Worm (Caenorhabditis elegans) whole organism, young adult: ENCODE data around the gene Y14H12A.1.

Experiments used
- C17E4.6 ChIP-seq: fragments of 200-800 bp; sonication (Bioruptor generic); IDR thresholded peaks from 2 replicates; pipeline ENCODE4 v1.3.6; 2022; ENCODE audit warnings: missing genetic modification reagents, missing genetic modification characterization, missing compliant biosample characterization
- D2030.7 ChIP-seq: fragments of 200-800 bp; sonication (Bioruptor generic); IDR thresholded peaks from 2 replicates; pipeline ENCODE4 v1.3.6; 2022; ENCODE audit warnings: missing genetic modification reagents, missing genetic modification characterization, missing compliant biosample characterization
- F23B12.7 ChIP-seq: sonication (generic microtip); optimal IDR thresholded peaks from 2 replicates; lab custom pipeline; 2017; ENCODE audit warnings: missing genetic modification characterization, mild to moderate bottlenecking, missing compliant biosample characterization, antibody characterized with exemption, moderate library complexity; ENCODE audit not compliant: insufficient read depth
- F33H1.4 ChIP-seq: fragments of 200-800 bp; sonication (Bioruptor generic); IDR thresholded peaks from 2 replicates; pipeline ENCODE4 v1.3.6; 2022; ENCODE audit warnings: missing genetic modification reagents, missing genetic modification characterization, missing compliant biosample characterization
- F37B4.10 ChIP-seq: fragments of 200-800 bp; sonication (Bioruptor generic); IDR thresholded peaks from 2 replicates; pipeline ENCODE4 v1.3.6; 2022; ENCODE audit warnings: missing genetic modification characterization, missing compliant biosample characterization
- F57A8.1 ChIP-seq: fragments of 200-800 bp; sonication (Bioruptor generic); optimal IDR thresholded peaks from 2 replicates; lab custom pipeline; 2018; ENCODE audit warnings: mild to moderate bottlenecking, missing genetic modification characterization, moderate library complexity, missing compliant biosample characterization
- Y53F4B.3 ChIP-seq: fragments of 200-800 bp; sonication (Bioruptor generic); IDR thresholded peaks from 2 replicates; pipeline ENCODE4 v1.3.6; 2022; ENCODE audit warnings: missing genetic modification reagents, missing genetic modification characterization, missing compliant biosample characterization
- Y56A3A.18 ChIP-seq: fragments of 200-800 bp; sonication (Bioruptor generic); IDR thresholded peaks from 2 replicates; pipeline ENCODE4 v1.3.6; 2022; ENCODE audit warnings: missing genetic modification reagents, missing genetic modification characterization, missing compliant biosample characterization
- Y67H2A.10 ChIP-seq: fragments of 200-800 bp; sonication (Bioruptor generic); conservative IDR thresholded peaks from 2 replicates; pipeline ENCODE4 v1.3.6; 2022; ENCODE audit warnings: missing genetic modification reagents, missing genetic modification characterization, missing compliant biosample characterization
- Y79H2A.3 ChIP-seq: fragments of 200-800 bp; sonication (Bioruptor generic); conservative IDR thresholded peaks from 2 replicates; pipeline ENCODE4 v1.3.6; 2022; ENCODE audit warnings: missing genetic modification reagents, missing genetic modification characterization, missing compliant biosample characterization
- aptf-3 ChIP-seq: fragments of 200-800 bp; sonication (Bioruptor generic); IDR thresholded peaks from 2 replicates; pipeline ENCODE4 v1.3.6; 2022; ENCODE audit warnings: missing genetic modification characterization, missing compliant biosample characterization
- athp-1 ChIP-seq: sonication (generic microtip); optimal IDR thresholded peaks from 2 replicates; lab custom pipeline; 2017; ENCODE audit warnings: mild to moderate bottlenecking, missing genetic modification characterization, missing compliant biosample characterization
- cebp-2 ChIP-seq: fragments of 200-800 bp; sonication (Bioruptor generic); IDR thresholded peaks from 2 replicates; pipeline ENCODE4 v1.3.6; 2022; ENCODE audit warnings: missing genetic modification characterization, missing compliant biosample characterization
- ceh-58 ChIP-seq: fragments of 200-800 bp; sonication (Bioruptor generic); IDR thresholded peaks from 2 replicates; pipeline ENCODE4 v1.3.6; 2022; ENCODE audit warnings: missing genetic modification characterization, missing compliant biosample characterization
- ceh-79 ChIP-seq: sonication (generic microtip); optimal IDR thresholded peaks from 2 replicates; lab custom pipeline; 2017; ENCODE audit warnings: mild to moderate bottlenecking, missing genetic modification characterization, missing compliant biosample characterization
- chd-7 ChIP-seq: sonication (generic microtip); optimal IDR thresholded peaks from 2 replicates; lab custom pipeline; 2016; ENCODE audit warnings: mild to moderate bottlenecking, missing genetic modification characterization, moderate library complexity, missing compliant biosample characterization
- die-1 ChIP-seq: sonication (generic microtip); optimal IDR thresholded peaks from 2 replicates; lab custom pipeline; 2016; ENCODE audit warnings: missing genotype, mild to moderate bottlenecking, missing genetic modification characterization, missing compliant biosample characterization
- dpff-1 ChIP-seq: sonication (generic microtip); optimal IDR thresholded peaks from 2 replicates; lab custom pipeline; 2017; ENCODE audit warnings: mild to moderate bottlenecking, missing genetic modification characterization, missing compliant biosample characterization
- efl-1 ChIP-seq: fragments of 150-350 bp; optimal IDR thresholded peaks from 2 replicates; lab custom pipeline; 2014; ENCODE audit warnings: missing biosample characterization, missing genetic modification reagents, missing genetic modification characterization
- ekl-4 ChIP-seq: fragments of 200-800 bp; sonication (Bioruptor generic); IDR thresholded peaks from 2 replicates; pipeline ENCODE4 v1.3.6; 2022; ENCODE audit warnings: missing genetic modification reagents, missing genetic modification characterization, missing compliant biosample characterization
- gei-17 ChIP-seq: fragments of 200-800 bp; sonication (Bioruptor generic); optimal IDR thresholded peaks from 2 replicates; lab custom pipeline; 2018; ENCODE audit warnings: mild to moderate bottlenecking, missing genetic modification characterization, missing compliant biosample characterization
- him-1 ChIP-seq: sonication (generic microtip); optimal IDR thresholded peaks from 2 replicates; lab custom pipeline; 2016; ENCODE audit warnings: missing genotype, missing genetic modification reagents, missing genetic modification characterization, missing compliant biosample characterization
- let-526 ChIP-seq: fragments of 200-800 bp; sonication (Bioruptor generic); IDR thresholded peaks from 2 replicates; pipeline ENCODE4 v1.3.6; 2022; ENCODE audit warnings: missing genetic modification reagents, missing genetic modification characterization, missing compliant biosample characterization
- lin-35 ChIP-seq, 3 experiments: fragments of 150-350 bp in 2 of 3; sonication (generic microtip) in 1 of 3; optimal IDR thresholded peaks; 2 replicates each; lab custom pipeline; 2014 to 2018; ENCODE audit warnings: missing biosample characterization in 3 of 3, missing genetic modification characterization in 3 of 3, missing genetic modification reagents in 3 of 3
- lir-1 ChIP-seq: fragments of 200-800 bp; sonication (Bioruptor generic); conservative IDR thresholded peaks from 2 replicates; pipeline ENCODE4 v1.3.6; 2022; ENCODE audit warnings: missing genetic modification reagents, missing genetic modification characterization, missing compliant biosample characterization
- lsl-1 ChIP-seq: fragments of 200-800 bp; sonication (Bioruptor generic); optimal IDR thresholded peaks from 2 replicates; lab custom pipeline; 2018; ENCODE audit warnings: mild to moderate bottlenecking, missing genetic modification characterization, moderate library complexity, missing compliant biosample characterization
- madf-10 ChIP-seq: sonication (generic microtip); optimal IDR thresholded peaks from 2 replicates; lab custom pipeline; 2016; ENCODE audit warnings: mild to moderate bottlenecking, missing genetic modification characterization, missing compliant biosample characterization
- madf-6 ChIP-seq: fragments of 200-800 bp; sonication (Bioruptor generic); IDR thresholded peaks from 2 replicates; pipeline ENCODE4 v1.3.6; 2022; ENCODE audit warnings: missing genetic modification reagents, missing genetic modification characterization, missing compliant biosample characterization
- mcd-1 ChIP-seq: fragments of 200-800 bp; sonication (Bioruptor generic); IDR thresholded peaks from 2 replicates; pipeline ENCODE4 v1.3.6; 2022; ENCODE audit warnings: missing genetic modification reagents, missing genetic modification characterization, missing compliant biosample characterization
- mel-28 ChIP-seq: sonication (generic microtip); optimal IDR thresholded peaks from 2 replicates; lab custom pipeline; 2016; ENCODE audit warnings: borderline replicate concordance, mild to moderate bottlenecking, missing genetic modification characterization, missing compliant biosample characterization
- mxl-1 ChIP-seq: sonication (generic microtip); optimal IDR thresholded peaks from 2 replicates; lab custom pipeline; 2016; ENCODE audit warnings: missing genetic modification characterization, missing compliant biosample characterization
- nfya-1 ChIP-seq: sonication (generic microtip); optimal IDR thresholded peaks from 2 replicates; lab custom pipeline; 2017; ENCODE audit warnings: antibody characterized with exemption, missing compliant biosample characterization, missing genetic modification characterization, borderline replicate concordance; ENCODE audit not compliant: insufficient read depth
- nhr-120 ChIP-seq: fragments of 200-800 bp; sonication (Bioruptor generic); IDR thresholded peaks from 2 replicates; pipeline ENCODE4 v1.3.6; 2022; ENCODE audit warnings: missing genetic modification characterization, missing compliant biosample characterization
- nhr-179 ChIP-seq: sonication (generic microtip); optimal IDR thresholded peaks from 2 replicates; lab custom pipeline; 2016; ENCODE audit warnings: mild to moderate bottlenecking, missing genetic modification characterization, missing compliant biosample characterization
- nhr-27 ChIP-seq: fragments of 200-800 bp; sonication (Bioruptor generic); optimal IDR thresholded peaks from 2 replicates; lab custom pipeline; 2018; ENCODE audit warnings: mild to moderate bottlenecking, missing genetic modification characterization, moderate library complexity, missing compliant biosample characterization
- nhr-80 ChIP-seq: sonication (generic microtip); optimal IDR thresholded peaks from 2 replicates; lab custom pipeline; 2016; ENCODE audit warnings: missing genetic modification characterization, missing compliant biosample characterization
- pbrm-1 ChIP-seq: fragments of 200-800 bp; sonication (Bioruptor generic); IDR thresholded peaks from 2 replicates; pipeline ENCODE4 v1.3.6; 2022; ENCODE audit warnings: missing genetic modification reagents, missing genetic modification characterization, missing compliant biosample characterization
- pha-4 ChIP-seq: fragments of 150-350 bp; sonication (generic microtip); optimal IDR thresholded peaks from 2 replicates; lab custom pipeline; 2014; ENCODE audit warnings: missing biosample characterization, missing genetic modification reagents, missing genetic modification characterization
- sdz-38 ChIP-seq: sonication (generic microtip); optimal IDR thresholded peaks from 2 replicates; lab custom pipeline; 2016; ENCODE audit warnings: missing genotype, missing genetic modification characterization, missing compliant biosample characterization
- snpc-4 ChIP-seq, 5 experiments: fragments of 150-350 bp in 1 of 5; sonication (generic microtip) in 4 of 5; optimal IDR thresholded peaks; 2 replicates each; lab custom pipeline; 2014 to 2018; ENCODE audit warnings: missing genetic modification characterization in 5 of 5, missing biosample characterization in 3 of 5, antibody characterized with exemption in 2 of 5, mild to moderate bottlenecking in 2 of 5, missing compliant biosample characterization in 2 of 5, missing genotype in 2 of 5, moderate library complexity in 2 of 5, missing genetic modification reagents in 1 of 5
- sptf-2 ChIP-seq: fragments of 200-800 bp; sonication (Bioruptor generic); optimal IDR thresholded peaks from 2 replicates; lab custom pipeline; 2018; ENCODE audit warnings: mild to moderate bottlenecking, missing genetic modification characterization, missing compliant biosample characterization
- tbp1 ChIP-seq: fragments of 200-800 bp; sonication (Bioruptor generic); optimal IDR thresholded peaks from 2 replicates; lab custom pipeline; 2018; ENCODE audit warnings: mild to moderate bottlenecking, missing genetic modification characterization, missing compliant biosample characterization
- tlf-1 ChIP-seq: fragments of 200-800 bp; sonication (Bioruptor generic); optimal IDR thresholded peaks from 2 replicates; lab custom pipeline; 2018; ENCODE audit warnings: mild to moderate bottlenecking, missing genetic modification characterization, missing compliant biosample characterization
- zfh-2 ChIP-seq: fragments of 200-800 bp; sonication (Bioruptor generic); conservative IDR thresholded peaks from 2 replicates; pipeline ENCODE4 v1.3.6; 2022; ENCODE audit warnings: missing genetic modification reagents, missing genetic modification characterization, missing compliant biosample characterization
- zim-3 ChIP-seq: sonication (generic microtip); optimal IDR thresholded peaks from 2 replicates; lab custom pipeline; 2017; ENCODE audit warnings: mild to moderate bottlenecking, missing genetic modification characterization, moderate library complexity, missing compliant biosample characterization
- ztf-18 ChIP-seq: sonication (generic microtip); optimal IDR thresholded peaks from 2 replicates; lab custom pipeline; 2016; ENCODE audit warnings: missing genotype, mild to moderate bottlenecking, missing genetic modification characterization, missing compliant biosample characterization
- ztf-25 ChIP-seq: fragments of 200-800 bp; sonication (Bioruptor generic); IDR thresholded peaks from 2 replicates; pipeline ENCODE4 v1.3.6; 2022; ENCODE audit warnings: missing genetic modification reagents, missing genetic modification characterization, missing compliant biosample characterization
- ztf-3 ChIP-seq: fragments of 200-800 bp; sonication (Bioruptor generic); optimal IDR thresholded peaks from 2 replicates; lab custom pipeline; 2018; ENCODE audit warnings: mild to moderate bottlenecking, missing genetic modification characterization, missing compliant biosample characterization

Gene Y14H12A.1

DNA sequence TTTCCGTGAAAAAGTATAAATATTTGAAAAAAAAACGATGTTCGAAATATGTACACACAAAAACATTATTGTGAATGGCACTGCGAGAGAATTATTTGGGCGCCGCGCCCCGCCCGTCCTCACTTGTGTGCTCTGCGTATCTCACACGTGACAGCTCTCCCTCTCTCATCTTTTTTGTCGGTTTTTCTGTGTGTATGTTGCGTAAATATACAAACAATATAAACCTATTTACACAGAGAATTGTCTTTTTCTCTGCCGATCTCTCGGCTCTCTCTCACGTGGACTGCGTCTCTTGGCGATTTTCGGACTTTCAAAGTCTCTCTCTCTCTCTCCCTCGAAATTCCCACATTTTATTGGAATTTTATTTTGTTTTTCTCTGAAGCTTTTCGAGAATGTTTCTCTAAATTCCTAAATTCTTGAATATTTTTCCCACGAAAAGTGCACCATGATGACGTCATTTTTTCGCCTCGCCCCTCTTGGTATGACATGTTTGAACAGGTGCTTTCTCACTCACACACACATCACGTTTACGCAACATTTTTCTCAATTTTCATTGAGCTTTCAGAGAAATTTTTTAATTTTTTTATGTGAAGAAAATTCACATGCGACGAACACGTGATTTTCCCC, 34.2 kb upstream of the Y14H12A.1 start (continued):
- TF ChIP-seq tbp1 (GFP tag; lab: Kevin White, UChicago) (peak; percentile 38), zim-3 (tag; lab: Kevin White, UChicago) (no peak), ztf-3 (GFP tag; lab: Kevin White, UChicago) (no peak), lir-1 (GFP tag; lab: Robert Waterston, UW) (peak; percentile 31; the same call in 1 of the 2 replicates), madf-10 (peak; percentile 37), nfya-1 (tag; lab: Kevin White, UChicago) (no peak), F23B12.7 (peak; percentile 17), Y53F4B.3 (GFP tag; lab: Robert Waterston, UW) (no peak), ekl-4 (peak; percentile 51; the same call in 1 of the 2 replicates), let-526 (GFP tag; lab: Robert Waterston, UW) (no peak), lsl-1 (no peak), nhr-80 (tag; lab: Kevin White, UChicago) (peak; percentile 85), aptf-3 (GFP tag; lab: Robert Waterston, UW) (no peak), sptf-2 (GFP tag; lab: Kevin White, UChicago) (no peak), cebp-2 (GFP tag; lab: Robert Waterston, UW) (no peak), ceh-79 (no peak), lin-35 (GFP tag; optimal IDR thresholded peaks at IDR 0.05; lab: Kevin White, UChicago) (peak in 1 of 3 experiments; percentile 49), pbrm-1 (GFP tag; lab: Robert Waterston, UW) (0 out of 2 replicates have a peak, but pooled peaks have one; percentile 21), madf-6 (GFP tag; lab: Robert Waterston, UW) (no peak), mxl-1 (no peak), D2030.7 (no peak), tlf-1 (GFP tag; lab: Kevin White, UChicago) (no peak), F33H1.4 (GFP tag; lab: Robert Waterston, UW) (no peak), snpc-4 (GFP tag; optimal IDR thresholded peaks at IDR 0.05; lab: Kevin White, UChicago) (no peak), snpc-4 (tag; optimal IDR thresholded peaks at IDR 0.05; lab: Kevin White, UChicago) (peak in 3 of 4 experiments; percentile 24 to 48 (median 27)), die-1 (no peak), C17E4.6 (GFP tag; lab: Robert Waterston, UW) (no peak), mel-28 (tag; lab: Kevin White, UChicago) (no peak), F37B4.10 (GFP tag; lab: Robert Waterston, UW) (no peak), ztf-25 (GFP tag; lab: Robert Waterston, UW) (no peak), nhr-179 (tag; lab: Kevin White, UChicago) (no peak), sdz-38 (tag; lab: Kevin White, UChicago) (no peak), Y79H2A.3 (GFP tag; lab: Robert Waterston, UW) (no peak), F57A8.1 (GFP tag; lab: Kevin White, UChicago) (no peak), ceh-58 (GFP tag; lab: Robert Waterston, UW) (no peak), nhr-27 (no peak), zfh-2 (GFP tag; lab: Robert Waterston, UW) (peak; percentile 87), ztf-18 (tag; lab: Kevin White, UChicago) (no peak), dpff-1 (tag; lab: Kevin White, UChicago) (no peak), Y67H2A.10 (GFP tag; lab: Robert Waterston, UW) (no peak), him-1 (no peak), pha-4 (tag; lab: Kevin White, UChicago) (peak; percentile 50), athp-1 (peak; percentile 18), Y56A3A.18 (no peak), efl-1 (no peak), mcd-1 (peak; percentile 31; the same call in 1 of the 2 replicates), gei-17 (GFP tag; lab: Kevin White, UChicago) (no peak), chd-7 (tag; lab: Kevin White, UChicago) (peak; percentile 18), nhr-120 (GFP tag; lab: Robert Waterston, UW) (no peak)
